Worm (Caenorhabditis elegans): ENCODE measurements around the gene panl-2.

DNA sequence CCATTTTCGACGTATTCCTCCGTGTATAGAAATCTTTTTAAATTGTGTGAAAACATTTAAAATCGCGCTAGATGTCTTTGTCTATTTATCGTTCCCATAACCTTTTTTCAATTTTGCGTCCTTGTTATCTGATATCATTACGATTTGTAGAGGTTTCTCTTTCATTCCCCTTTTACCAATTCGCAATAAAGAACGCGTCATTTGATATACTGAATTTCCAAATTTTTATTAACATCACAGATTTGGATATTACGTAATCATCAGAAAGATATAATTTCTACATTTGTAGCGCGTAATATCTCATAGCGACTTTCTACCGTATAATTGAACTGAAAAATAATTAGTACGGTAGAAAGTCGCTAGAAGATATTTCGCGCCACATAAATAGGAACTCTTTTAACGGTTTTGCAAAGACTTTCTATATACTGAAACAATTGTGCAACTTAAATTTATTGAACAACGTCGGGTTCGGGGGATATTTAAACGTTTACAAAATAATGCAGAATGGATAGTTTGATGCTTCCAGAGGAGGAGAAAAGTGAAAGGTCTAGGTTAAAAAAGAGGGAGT lies 9.2 kb downstream of the panl-2 start:
- TF ChIP-seq skn-1 (tag; optimal IDR thresholded peaks at IDR 0.05) (no peak), nhr-77 (tag; optimal IDR thresholded peaks at IDR 0.05) (no peak), nhr-76 (tag; optimal IDR thresholded peaks at IDR 0.05) (no peak), mdl-1 (tag; optimal IDR thresholded peaks at IDR 0.05) (no peak), ceh-16 (tag; optimal IDR thresholded peaks at IDR 0.05) (no peak), fkh-10 (GFP tag; optimal IDR thresholded peaks at IDR 0.05) (no peak), nhr-12 (tag; optimal IDR thresholded peaks at IDR 0.05) (no peak), ztf-11 (tag; optimal IDR thresholded peaks at IDR 0.05) (no peak), fos-1 (tag; optimal IDR thresholded peaks at IDR 0.05) (no peak)

Measured in whole organism, L3 larva.